Fruit fly (Drosophila melanogaster) whole organism, embryonic: ENCODE measurements around the gene defl.

Experiments
- Atf3 ChIP-seq: fragments of 200-800 bp; sonication (Bioruptor generic); optimal IDR thresholded peaks from 3 replicates; lab custom pipeline; 2016; ENCODE audit warnings: missing biosample characterization, missing genetic modification characterization
- Atf6 ChIP-seq: fragments of 200-800 bp; sonication (Bioruptor generic); IDR thresholded peaks from 2 replicates; pipeline ENCODE4 v1.3.6; 2022; ENCODE audit warnings: missing biosample characterization, missing genetic modification characterization
- BtbVII ChIP-seq: fragments of 200-800 bp; sonication (Bioruptor generic); optimal IDR thresholded peaks from 3 replicates; lab custom pipeline; 2017; ENCODE audit warnings: missing biosample characterization, mild to moderate bottlenecking, missing genetic modification characterization
- Bteb2 ChIP-seq: fragments of 200-800 bp; sonication (Bioruptor generic); optimal IDR thresholded peaks from 2 replicates; lab custom pipeline; 2016; ENCODE audit warnings: missing biosample characterization, missing genetic modification characterization
- CG10267 ChIP-seq: fragments of 200-800 bp; sonication (Bioruptor generic); optimal IDR thresholded peaks from 2 replicates; lab custom pipeline; 2018; ENCODE audit warnings: missing biosample characterization, mild to moderate bottlenecking, missing genetic modification characterization, moderate library complexity
- CG11093 ChIP-seq: fragments of 200-800 bp; sonication (Bioruptor generic); IDR thresholded peaks from 3 replicates; pipeline ENCODE4 v1.3.6; 2022; ENCODE audit warnings: missing biosample characterization, missing genetic modification characterization
- CG12744 ChIP-seq: fragments of 200-800 bp; sonication (Bioruptor generic); optimal IDR thresholded peaks from 2 replicates; lab custom pipeline; 2016; ENCODE audit warnings: missing biosample characterization, missing genetic modification characterization
- CG13894 ChIP-seq: fragments of 200-800 bp; sonication (Bioruptor generic); optimal IDR thresholded peaks from 3 replicates; lab custom pipeline; 2018; ENCODE audit warnings: missing biosample characterization, mild to moderate bottlenecking, missing genetic modification characterization, moderate library complexity
- CG14667 ChIP-seq: fragments of 200-800 bp; sonication (Bioruptor generic); IDR thresholded peaks from 2 replicates; pipeline ENCODE4 v1.3.6; 2022; ENCODE audit warnings: missing biosample characterization, missing genetic modification characterization
- CG17328 ChIP-seq: fragments of 200-800 bp; sonication (Bioruptor generic); IDR thresholded peaks from 2 replicates; pipeline ENCODE4 v1.3.6; 2022; ENCODE audit warnings: missing biosample characterization, missing genetic modification characterization
- CG17361 ChIP-seq: fragments of 200-800 bp; sonication (Bioruptor generic); IDR thresholded peaks from 3 replicates; pipeline ENCODE4 v1.3.6; 2022; ENCODE audit warnings: missing biosample characterization, missing genetic modification characterization
- CG17568 ChIP-seq: fragments of 200-800 bp; sonication (Bioruptor generic); optimal IDR thresholded peaks from 2 replicates; lab custom pipeline; 2018; ENCODE audit warnings: missing biosample characterization, mild to moderate bottlenecking, missing genetic modification characterization, moderate library complexity
- CG18476 ChIP-seq: fragments of 200-800 bp; sonication (Bioruptor generic); optimal IDR thresholded peaks from 2 replicates; lab custom pipeline; 2016; ENCODE audit warnings: missing biosample characterization, mild to moderate bottlenecking, missing genetic modification characterization
- CG18619 ChIP-seq: fragments of 200-800 bp; sonication (Bioruptor generic); optimal IDR thresholded peaks from 3 replicates; lab custom pipeline; 2017; ENCODE audit warnings: missing biosample characterization, mild to moderate bottlenecking, missing genetic modification characterization
- CG33557 ChIP-seq: fragments of 200-800 bp; sonication (Bioruptor generic); optimal IDR thresholded peaks from 2 replicates; lab custom pipeline; 2019; ENCODE audit warnings: missing biosample characterization, mild to moderate bottlenecking, missing genetic modification characterization, moderate library complexity
- CG4820 ChIP-seq: fragments of 200-800 bp; sonication (Bioruptor generic); optimal IDR thresholded peaks from 3 replicates; lab custom pipeline; 2016; ENCODE audit warnings: missing biosample characterization, missing genetic modification characterization
- CG6254 ChIP-seq: fragments of 200-800 bp; sonication (Bioruptor generic); optimal IDR thresholded peaks from 3 replicates; lab custom pipeline; 2017; ENCODE audit warnings: mild to moderate bottlenecking, missing biosample characterization, missing genetic modification reagents, missing genetic modification characterization
- CG6654 ChIP-seq: fragments of 200-800 bp; sonication (Bioruptor generic); optimal IDR thresholded peaks from 2 replicates; lab custom pipeline; 2017; ENCODE audit warnings: missing biosample characterization, mild to moderate bottlenecking, missing genetic modification characterization
- CG6683 ChIP-seq: fragments of 200-800 bp; sonication (Bioruptor generic); optimal IDR thresholded peaks from 2 replicates; lab custom pipeline; 2017; ENCODE audit warnings: missing biosample characterization, mild to moderate bottlenecking, missing genetic modification characterization, missing genetic modification reagents
- CG7271 ChIP-seq: fragments of 200-800 bp; sonication (Bioruptor generic); optimal IDR thresholded peaks from 2 replicates; lab custom pipeline; 2018; ENCODE audit warnings: missing biosample characterization, mild to moderate bottlenecking, missing genetic modification characterization, moderate library complexity
- CG7556 ChIP-seq: fragments of 200-800 bp; sonication (Bioruptor generic); optimal IDR thresholded peaks from 2 replicates; lab custom pipeline; 2017; ENCODE audit warnings: missing biosample characterization, mild to moderate bottlenecking, missing genetic modification characterization
- CG8388 ChIP-seq: fragments of 200-800 bp; sonication (Bioruptor generic); optimal IDR thresholded peaks from 2 replicates; lab custom pipeline; 2019; ENCODE audit warnings: missing biosample characterization, mild to moderate bottlenecking, missing genetic modification characterization, moderate library complexity
- CG9876 ChIP-seq: fragments of 200-800 bp; sonication (Bioruptor generic); optimal IDR thresholded peaks from 2 replicates; lab custom pipeline; 2016; ENCODE audit warnings: missing biosample characterization, missing genetic modification characterization
- CkIIα-i1 ChIP-seq: fragments of 200-800 bp; sonication (Bioruptor generic); IDR thresholded peaks from 2 replicates; pipeline ENCODE4 v1.3.6; 2022; ENCODE audit warnings: missing biosample characterization, missing genetic modification characterization
- Fer3 ChIP-seq: fragments of 200-800 bp; sonication (Bioruptor generic); optimal IDR thresholded peaks from 2 replicates; lab custom pipeline; 2018; ENCODE audit warnings: missing biosample characterization, mild to moderate bottlenecking, missing genetic modification characterization, moderate library complexity
- Hey ChIP-seq: fragments of 200-800 bp; sonication (Bioruptor generic); optimal IDR thresholded peaks from 3 replicates; lab custom pipeline; 2018; ENCODE audit warnings: missing biosample characterization, mild to moderate bottlenecking, missing genetic modification characterization
- Meics ChIP-seq: fragments of 200-800 bp; sonication (Bioruptor generic); optimal IDR thresholded peaks from 2 replicates; lab custom pipeline; 2017; ENCODE audit warnings: missing biosample characterization, mild to moderate bottlenecking, missing genetic modification characterization
- NK7.1 ChIP-seq: fragments of 200-800 bp; sonication (Bioruptor generic); optimal IDR thresholded peaks from 3 replicates; lab custom pipeline; 2016; ENCODE audit warnings: missing biosample characterization, missing genetic modification characterization
- Poxn ChIP-seq: fragments of 200-800 bp; sonication (Bioruptor generic); IDR thresholded peaks from 2 replicates; pipeline ENCODE4 v1.3.6; 2022; ENCODE audit warnings: missing biosample characterization, missing genetic modification characterization
- Rx ChIP-seq: fragments of 200-800 bp; sonication (Bioruptor generic); IDR thresholded peaks from 2 replicates; pipeline ENCODE4 v1.3.6; 2022; ENCODE audit warnings: missing biosample characterization, missing genetic modification characterization
- Side ChIP-seq: fragments of 200-800 bp; sonication (Bioruptor generic); optimal IDR thresholded peaks from 2 replicates; lab custom pipeline; 2016; ENCODE audit warnings: missing biosample characterization, missing genetic modification characterization
- Vsx1 ChIP-seq: fragments of 200-800 bp; sonication (Bioruptor generic); optimal IDR thresholded peaks from 2 replicates; lab custom pipeline; 2017; ENCODE audit warnings: missing biosample characterization, mild to moderate bottlenecking, missing genetic modification characterization, missing genetic modification reagents
- croc ChIP-seq: fragments of 200-800 bp; sonication (Bioruptor generic); conservative IDR thresholded peaks from 3 replicates; pipeline ENCODE4 v1.3.6; 2022; ENCODE audit warnings: missing biosample characterization, missing genetic modification characterization
- fru ChIP-seq: fragments of >200 bp; optimal IDR thresholded peaks from 2 replicates; lab custom pipeline; 2017
- ftz-f1 ChIP-seq: fragments of 200-800 bp; sonication (Bioruptor generic); optimal IDR thresholded peaks from 2 replicates; lab custom pipeline; 2016; ENCODE audit warnings: missing biosample characterization, missing genetic modification characterization
- gcm2 ChIP-seq: fragments of 200-800 bp; sonication (Bioruptor generic); optimal IDR thresholded peaks from 2 replicates; lab custom pipeline; 2016; ENCODE audit warnings: missing biosample characterization, missing genetic modification characterization
- hkb ChIP-seq, 2 experiments: fragments of 200-800 bp in 1 of 2; fragments of >200 bp in 1 of 2; sonication (Bioruptor generic) in 1 of 2; IDR thresholded peaks in 1 of 2; optimal IDR thresholded peaks in 1 of 2; 2 replicates each; pipeline versions ENCODE4 v1.3.6 to Lab custom; 2017 to 2022; ENCODE audit warnings: missing biosample characterization in 1 of 2, missing genetic modification characterization in 1 of 2
- lmd ChIP-seq: fragments of 200-800 bp; sonication (Bioruptor generic); IDR thresholded peaks from 2 replicates; pipeline ENCODE4 v1.3.6; 2022; ENCODE audit warnings: missing biosample characterization, missing genetic modification characterization
- nau ChIP-seq: fragments of 200-800 bp; sonication (Bioruptor generic); optimal IDR thresholded peaks from 3 replicates; lab custom pipeline; 2017; ENCODE audit warnings: missing biosample characterization, mild to moderate bottlenecking, missing genetic modification characterization, missing genetic modification reagents
- pum ChIP-seq: fragments of 200-800 bp; sonication (Bioruptor generic); optimal IDR thresholded peaks from 2 replicates; lab custom pipeline; 2016; ENCODE audit warnings: missing biosample characterization, missing genetic modification characterization
- salm ChIP-seq: fragments of 200-800 bp; sonication (Bioruptor generic); optimal IDR thresholded peaks from 2 replicates; lab custom pipeline; 2018; ENCODE audit warnings: missing biosample characterization, mild to moderate bottlenecking, missing genetic modification characterization
- sd ChIP-seq: fragments of 200-800 bp; sonication (Bioruptor generic); optimal IDR thresholded peaks from 3 replicates; lab custom pipeline; 2018; ENCODE audit warnings: missing biosample characterization, mild to moderate bottlenecking, missing genetic modification characterization, moderate library complexity
- so ChIP-seq: fragments of 200-800 bp; sonication (Bioruptor generic); IDR thresholded peaks from 3 replicates; pipeline ENCODE4 v1.3.6; 2022; ENCODE audit warnings: missing biosample characterization, missing genetic modification characterization
- tgo ChIP-seq: fragments of 200-800 bp; sonication (Bioruptor generic); IDR thresholded peaks from 3 replicates; pipeline ENCODE4 v1.3.6; 2022; ENCODE audit warnings: missing biosample characterization, missing genetic modification characterization
- vfl ChIP-seq: fragments of 200-800 bp; sonication (Bioruptor generic); optimal IDR thresholded peaks from 2 replicates; lab custom pipeline; 2016; ENCODE audit warnings: missing biosample characterization, missing genetic modification characterization
- vvl ChIP-seq: fragments of 200-800 bp; sonication (Bioruptor generic); IDR thresholded peaks from 2 replicates; pipeline ENCODE4 v1.3.6; 2022; ENCODE audit warnings: missing biosample characterization, missing genetic modification characterization
- wor ChIP-seq: fragments of 200-800 bp; sonication (Bioruptor generic); IDR thresholded peaks from 2 replicates; pipeline ENCODE4 v1.3.6; 2022; ENCODE audit warnings: missing biosample characterization, missing genetic modification characterization
- zfh1 ChIP-seq: fragments of 200-800 bp; sonication (Bioruptor generic); IDR thresholded peaks from 3 replicates; pipeline ENCODE4 v1.3.6; 2022; ENCODE audit warnings: missing biosample characterization, missing genetic modification characterization
- zfh2 ChIP-seq: fragments of 200-800 bp; sonication (Bioruptor generic); optimal IDR thresholded peaks from 2 replicates; lab custom pipeline; 2016; ENCODE audit warnings: missing biosample characterization, missing genetic modification characterization

Gene defl

DNA sequence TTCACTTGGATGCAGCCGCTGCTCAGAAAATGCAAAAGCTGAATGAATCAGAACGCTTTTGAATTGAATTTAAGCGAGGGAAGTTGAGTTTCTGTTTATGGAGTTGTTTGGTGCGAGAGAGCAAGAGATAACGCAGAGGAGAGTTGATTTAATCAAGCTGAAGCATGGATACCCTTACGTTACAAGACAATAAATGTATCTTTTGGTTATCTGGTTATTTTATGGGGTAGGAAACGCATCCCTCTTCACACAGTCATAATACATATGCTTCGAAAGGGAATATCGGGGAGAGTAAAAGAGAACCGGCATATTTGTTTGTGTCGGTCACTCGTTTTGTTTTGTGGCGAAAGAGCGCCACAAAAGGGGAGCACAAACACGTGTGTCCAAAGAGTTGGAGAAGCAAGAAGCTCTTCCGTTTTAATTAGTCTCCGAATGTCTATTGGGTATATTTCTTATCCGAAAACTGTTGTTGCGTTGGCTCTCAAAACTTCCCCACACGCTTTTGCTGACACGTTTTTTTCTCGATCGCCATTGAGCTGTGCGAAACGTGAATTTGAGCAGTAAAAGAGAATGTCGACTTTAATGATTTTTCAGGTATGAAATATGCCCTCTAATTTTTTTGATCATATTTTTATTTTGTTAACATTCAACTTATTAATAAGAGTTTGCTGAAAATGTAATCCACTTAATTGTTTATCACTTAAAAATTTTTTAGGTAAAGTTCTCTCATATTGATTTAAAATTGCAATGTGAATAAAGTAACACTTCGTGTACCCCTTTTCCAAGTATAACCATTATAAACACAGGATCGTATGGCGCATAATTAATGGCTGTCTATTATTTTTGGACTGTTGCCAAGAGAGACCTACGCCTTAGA, 26.3 kb upstream of the defl start, which contains the start of gene Prps (continued):
- peak; percentile 72 for TF ChIP-seq pum (GFP tag; lab: Kevin White, UChicago)
- TF ChIP-seq CG13894 = peak; percentile 85
- TF ChIP-seq so (GFP tag; lab: Robert Waterston, UW) = peak; percentile 81
- peak; percentile 78 for TF ChIP-seq CG17568
- peak; percentile 52 for TF ChIP-seq CG18619 (GFP tag; lab: Kevin White, UChicago)
- TF ChIP-seq CG12744 (GFP tag; lab: Kevin White, UChicago) = peak; percentile 50
- peak; percentile 68 for TF ChIP-seq CG4820
- TF ChIP-seq gcm2 = peak; percentile 49
- TF ChIP-seq NK7.1 (GFP tag; lab: Kevin White, UChicago) = peak; percentile 67
- peak; percentile 61 for TF ChIP-seq CG10267 (tag; lab: Kevin White, UChicago)
- no peak for TF ChIP-seq CG7271 (tag; lab: Kevin White, UChicago)
- TF ChIP-seq vvl (GFP tag; lab: Robert Waterston, UW) = peak; percentile 95
- TF ChIP-seq CG17361 = peak; percentile 37; the same call in 1 of the 3 replicates
- TF ChIP-seq Bteb2 (GFP tag; lab: Kevin White, UChicago) = peak; percentile 63
- TF ChIP-seq ftz-f1 (GFP tag; lab: Kevin White, UChicago) = no peak
- TF ChIP-seq Hey (tag; lab: Kevin White, UChicago) = peak; percentile 59
- peak; percentile 80 for TF ChIP-seq lmd (GFP tag; lab: Robert Waterston, UW)
- peak; percentile 80 for TF ChIP-seq tgo (GFP tag; lab: Robert Waterston, UW)
- peak; percentile 19; the same call in 1 of the 3 replicates for TF ChIP-seq croc (GFP tag; lab: Robert Waterston, UW)
- peak; percentile 85 for TF ChIP-seq Meics (GFP tag; lab: Kevin White, UChicago)
- peak; percentile 44 for TF ChIP-seq CG7556 (GFP tag; lab: Kevin White, UChicago)
- peak; percentile 35 for TF ChIP-seq CG9876 (GFP tag; lab: Kevin White, UChicago)
- peak; percentile 92 for TF ChIP-seq zfh1
- TF ChIP-seq CG8388 (GFP tag; lab: Kevin White, UChicago) = peak; percentile 73
- peak; percentile 51 for TF ChIP-seq zfh2 (GFP tag; lab: Kevin White, UChicago)
- TF ChIP-seq Atf6 (GFP tag; lab: Robert Waterston, UW) = peak; percentile 73
- TF ChIP-seq CG14667 (GFP tag; lab: Robert Waterston, UW) = peak; percentile 58
- peak; percentile 66 for TF ChIP-seq Rx
- TF ChIP-seq Side (GFP tag; lab: Kevin White, UChicago) = peak; percentile 79
- TF ChIP-seq Fer3 (tag; lab: Kevin White, UChicago) = peak; percentile 83
- TF ChIP-seq Poxn (GFP tag; lab: Robert Waterston, UW) = no peak
- peak; percentile 48 for TF ChIP-seq Vsx1 (GFP tag; lab: Kevin White, UChicago)
- TF ChIP-seq CG17328 (GFP tag; lab: Robert Waterston, UW) = peak; percentile 75
- TF ChIP-seq CG6254 (GFP tag; lab: Kevin White, UChicago) = peak; percentile 62
- peak; percentile 73 for TF ChIP-seq nau (GFP tag; lab: Kevin White, UChicago)
- TF ChIP-seq CG18476 (GFP tag; lab: Kevin White, UChicago) = peak; percentile 2
- TF ChIP-seq CG6654 (GFP tag; lab: Kevin White, UChicago) = peak; percentile 20
- TF ChIP-seq vfl (GFP tag; lab: Kevin White, UChicago) = peak; percentile 64
- no peak for TF ChIP-seq wor (GFP tag; lab: Robert Waterston, UW)
- TF ChIP-seq fru (lab: Kevin White, UChicago) = no peak
- TF ChIP-seq CG6683 (GFP tag; lab: Kevin White, UChicago) = peak; percentile 49
- TF ChIP-seq sd (tag; lab: Kevin White, UChicago) = peak; percentile 53
- TF ChIP-seq Atf3 = peak; percentile 35
- no peak for TF ChIP-seq hkb (optimal IDR thresholded peaks at IDR 0.05; lab: Kevin White, UChicago)
- TF ChIP-seq hkb (GFP tag; IDR thresholded peaks at IDR 0.05; lab: Robert Waterston, UW) = peak; percentile 85
- no peak for TF ChIP-seq CkIIα-i1 (GFP tag; lab: Robert Waterston, UW)
- TF ChIP-seq salm (tag; lab: Kevin White, UChicago) = peak; percentile 42
- TF ChIP-seq BtbVII (GFP tag; lab: Kevin White, UChicago) = peak; percentile 77
- peak; percentile 61; the same call in 1 of the 3 replicates for TF ChIP-seq CG11093 (GFP tag; lab: Robert Waterston, UW)
- peak; percentile 16 for TF ChIP-seq CG33557 (GFP tag; lab: Kevin White, UChicago)
